Fruit fly (Drosophila melanogaster) whole organism, pupa: Measurements from ENCODE around the gene CG34303.

ENCODE experiments used
- CG10348 ChIP-seq: fragments of 200-800 bp; sonication (Bioruptor generic); IDR thresholded peaks from 2 replicates; pipeline ENCODE4 v1.3.6; 2022; ENCODE audit warnings: missing biosample characterization, missing genetic modification characterization
- CG12605 ChIP-seq: fragments of 200-800 bp; sonication (Bioruptor generic); IDR thresholded peaks from 2 replicates; pipeline ENCODE4 v1.3.6; 2022; ENCODE audit warnings: missing biosample characterization, missing genetic modification characterization
- CG13204 ChIP-seq: fragments of 200-800 bp; sonication (Bioruptor generic); optimal IDR thresholded peaks from 2 replicates; lab custom pipeline; 2018; ENCODE audit warnings: missing biosample characterization, mild to moderate bottlenecking, missing genetic modification characterization, moderate library complexity
- CG14655 ChIP-seq: fragments of 200-800 bp; sonication (Bioruptor generic); optimal IDR thresholded peaks from 3 replicates; lab custom pipeline; 2017; ENCODE audit warnings: mild to moderate bottlenecking, missing biosample characterization, missing genetic modification reagents, missing genetic modification characterization
- CG15710 ChIP-seq: fragments of 200-800 bp; sonication (Bioruptor generic); optimal IDR thresholded peaks from 2 replicates; lab custom pipeline; 2018; ENCODE audit warnings: missing biosample characterization, mild to moderate bottlenecking, missing genetic modification characterization, moderate library complexity
- CG17806 ChIP-seq: fragments of 200-800 bp; sonication (Bioruptor generic); optimal IDR thresholded peaks from 2 replicates; lab custom pipeline; 2018; ENCODE audit warnings: missing biosample characterization, mild to moderate bottlenecking, missing genetic modification characterization, moderate library complexity
- CG32121 ChIP-seq: fragments of 200-800 bp; sonication (Bioruptor generic); IDR thresholded peaks from 2 replicates; pipeline ENCODE4 v1.3.6; 2022; ENCODE audit warnings: missing biosample characterization, missing genetic modification characterization
- CG34367 ChIP-seq: fragments of 200-800 bp; sonication (Bioruptor generic); optimal IDR thresholded peaks from 2 replicates; lab custom pipeline; 2018; ENCODE audit warnings: missing biosample characterization, mild to moderate bottlenecking, missing genetic modification characterization
- CG4496 ChIP-seq: fragments of 200-800 bp; sonication (Bioruptor generic); IDR thresholded peaks from 3 replicates; pipeline ENCODE4 v1.3.6; 2022; ENCODE audit warnings: missing biosample characterization, missing genetic modification characterization
- CG8159 ChIP-seq: fragments of 200-800 bp; sonication (Bioruptor generic); optimal IDR thresholded peaks from 3 replicates; lab custom pipeline; 2018; ENCODE audit warnings: missing biosample characterization, mild to moderate bottlenecking, missing genetic modification characterization, moderate library complexity
- CG8301 ChIP-seq: fragments of 200-800 bp; sonication (Bioruptor generic); optimal IDR thresholded peaks from 2 replicates; lab custom pipeline; 2018; ENCODE audit warnings: missing biosample characterization, mild to moderate bottlenecking, missing genetic modification characterization
- CG9948 ChIP-seq: fragments of 200-800 bp; sonication (Bioruptor generic); optimal IDR thresholded peaks from 2 replicates; lab custom pipeline; 2018; ENCODE audit warnings: missing biosample characterization, mild to moderate bottlenecking, missing genetic modification characterization, moderate library complexity
- D1 ChIP-seq: fragments of 200-800 bp; sonication (Bioruptor generic); optimal IDR thresholded peaks from 2 replicates; lab custom pipeline; 2018; ENCODE audit warnings: missing biosample characterization, mild to moderate bottlenecking, missing genetic modification characterization, moderate library complexity
- EcR ChIP-seq: fragments of 200-800 bp; sonication (Bioruptor generic); optimal IDR thresholded peaks from 3 replicates; lab custom pipeline; 2019; ENCODE audit warnings: missing biosample characterization, missing genetic modification characterization, mild to moderate bottlenecking, moderate library complexity, missing genetic modification reagents
- Ets98B ChIP-seq: fragments of 200-800 bp; sonication (Bioruptor generic); IDR thresholded peaks from 2 replicates; pipeline ENCODE4 v1.3.6; 2022; ENCODE audit warnings: missing biosample characterization, missing genetic modification characterization
- Pif1A ChIP-seq: fragments of 200-800 bp; sonication (Bioruptor generic); optimal IDR thresholded peaks from 3 replicates; lab custom pipeline; 2016; ENCODE audit warnings: missing biosample characterization, missing genetic modification characterization
- Pif1B ChIP-seq: fragments of 200-800 bp; sonication (Bioruptor generic); optimal IDR thresholded peaks from 3 replicates; lab custom pipeline; 2016; ENCODE audit warnings: missing biosample characterization, missing genetic modification characterization
- Snoo ChIP-seq: fragments of 200-800 bp; sonication (Bioruptor generic); optimal IDR thresholded peaks from 3 replicates; lab custom pipeline; 2017; ENCODE audit warnings: missing biosample characterization, mild to moderate bottlenecking, missing genetic modification characterization, inconsistent platforms
- fd96Ca ChIP-seq: fragments of 200-800 bp; sonication (Bioruptor generic); IDR thresholded peaks from 3 replicates; pipeline ENCODE4 v1.3.6; 2022; ENCODE audit warnings: missing biosample characterization, missing genetic modification characterization
- gl ChIP-seq: fragments of 200-800 bp; sonication (Bioruptor generic); optimal IDR thresholded peaks from 2 replicates; lab custom pipeline; 2018; ENCODE audit warnings: missing biosample characterization, mild to moderate bottlenecking, missing genetic modification characterization
- rn ChIP-seq: fragments of 200-800 bp; sonication (Bioruptor generic); IDR thresholded peaks from 2 replicates; pipeline ENCODE4 v1.3.6; 2022; ENCODE audit warnings: missing biosample characterization, missing genetic modification characterization

Gene CG34303

dm6 chr3R:10139649-10140598 lies 11.8 kb downstream of the CG34303 start, which contains the start of gene tws:
Gene tws (minus strand): TSS chr3R:10139772.
- TF ChIP-seq CG15710 (tag; lab: Kevin White, UChicago) = peak; percentile 55
- no peak for TF ChIP-seq fd96Ca (GFP tag; lab: Robert Waterston, UW)
- no peak for TF ChIP-seq CG13204 (GFP tag; lab: Kevin White, UChicago)
- peak; percentile 40 for TF ChIP-seq CG12605 (GFP tag; lab: Robert Waterston, UW)
- TF ChIP-seq CG8159 (tag; lab: Kevin White, UChicago) = peak; percentile 54
- TF ChIP-seq CG4496 (GFP tag; lab: Robert Waterston, UW) = peak; percentile 30; the same call in 1 of the 3 replicates
- peak; percentile 41 for TF ChIP-seq CG8301 (tag; lab: Kevin White, UChicago)
- TF ChIP-seq CG32121 (GFP tag; lab: Robert Waterston, UW) = no peak; the same call in 1 of the 2 replicates
- TF ChIP-seq gl (tag; lab: Kevin White, UChicago) = no peak
- no peak for TF ChIP-seq CG10348 (GFP tag; lab: Robert Waterston, UW)
- TF ChIP-seq rn (GFP tag; lab: Robert Waterston, UW) = no peak
- peak; percentile 15 for TF ChIP-seq CG17806 (tag; lab: Kevin White, UChicago)
- peak; percentile 28 for TF ChIP-seq CG34367 (tag; lab: Kevin White, UChicago)
- peak; percentile 35 for TF ChIP-seq Pif1A
- peak; percentile 23 for TF ChIP-seq CG9948 (tag; lab: Kevin White, UChicago)
- TF ChIP-seq D1 (tag; lab: Kevin White, UChicago) = no peak
- TF ChIP-seq EcR (GFP tag; lab: Kevin White, UChicago) = no peak
- peak; percentile 53 for TF ChIP-seq Pif1B (GFP tag; lab: Kevin White, UChicago)
- TF ChIP-seq CG14655 (GFP tag; lab: Kevin White, UChicago) = peak; percentile 66
- TF ChIP-seq Snoo = peak; percentile 13
- peak; percentile 53 for TF ChIP-seq Ets98B (GFP tag; lab: Robert Waterston, UW)

DNA sequence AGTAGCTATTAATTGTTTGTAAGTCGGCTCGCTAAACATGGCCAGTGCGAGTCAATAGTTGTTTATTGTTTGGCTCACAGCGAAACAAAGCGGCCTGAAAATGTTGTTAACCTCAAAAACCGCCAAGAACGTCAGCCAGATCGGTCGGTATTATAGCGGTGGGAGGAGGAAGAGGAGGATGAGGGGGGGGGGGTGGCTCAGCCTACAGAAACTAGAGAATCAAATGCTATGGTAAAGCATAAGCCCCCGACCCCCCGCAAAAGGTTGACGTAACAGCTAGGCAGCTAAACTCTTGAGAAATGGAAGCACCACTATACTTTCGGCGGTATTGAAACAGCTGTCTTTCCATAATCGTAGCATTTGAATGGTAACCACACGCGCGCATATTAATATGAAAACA lies 12.8 kb downstream of the CG34303 start:
- TF ChIP-seq CG13204 (GFP tag; lab: Kevin White, UChicago) = no peak
- no peak for TF ChIP-seq CG14655 (GFP tag; lab: Kevin White, UChicago)
- TF ChIP-seq Ets98B (GFP tag; lab: Robert Waterston, UW) = no peak
- no peak for TF ChIP-seq CG32121 (GFP tag; lab: Robert Waterston, UW)
- TF ChIP-seq CG4496 (GFP tag; lab: Robert Waterston, UW) = no peak
- TF ChIP-seq CG8159 (tag; lab: Kevin White, UChicago) = no peak
- no peak for TF ChIP-seq D1 (tag; lab: Kevin White, UChicago)
- no peak for TF ChIP-seq CG34367 (tag; lab: Kevin White, UChicago)
- no peak for TF ChIP-seq EcR (GFP tag; lab: Kevin White, UChicago)
- no peak for TF ChIP-seq CG10348 (GFP tag; lab: Robert Waterston, UW)
- no peak for TF ChIP-seq Snoo
- no peak for TF ChIP-seq CG12605 (GFP tag; lab: Robert Waterston, UW)
- TF ChIP-seq CG9948 (tag; lab: Kevin White, UChicago) = no peak
- no peak for TF ChIP-seq gl (tag; lab: Kevin White, UChicago)
- TF ChIP-seq rn (GFP tag; lab: Robert Waterston, UW) = no peak
- no peak for TF ChIP-seq CG8301 (tag; lab: Kevin White, UChicago)

dm6 chr3R:10137801-10138200 lies 13.9 kb downstream of the CG34303 start:
- TF ChIP-seq CG12605 (GFP tag; lab: Robert Waterston, UW) (no peak), Snoo (no peak), CG15710 (tag; lab: Kevin White, UChicago) (no peak), CG8159 (tag; lab: Kevin White, UChicago) (no peak), CG32121 (GFP tag; lab: Robert Waterston, UW) (no peak), fd96Ca (GFP tag; lab: Robert Waterston, UW) (no peak)

- no peak for TF ChIP-seq rn (GFP tag; lab: Robert Waterston, UW)
- TF ChIP-seq CG4496 (GFP tag; lab: Robert Waterston, UW) = 0 out of 3 replicates have a peak, but pooled peaks have one; percentile 13
Observed at dm6 chr3R:10135011-10135410, 16.7 kb downstream of the CG34303 start.

DNA sequence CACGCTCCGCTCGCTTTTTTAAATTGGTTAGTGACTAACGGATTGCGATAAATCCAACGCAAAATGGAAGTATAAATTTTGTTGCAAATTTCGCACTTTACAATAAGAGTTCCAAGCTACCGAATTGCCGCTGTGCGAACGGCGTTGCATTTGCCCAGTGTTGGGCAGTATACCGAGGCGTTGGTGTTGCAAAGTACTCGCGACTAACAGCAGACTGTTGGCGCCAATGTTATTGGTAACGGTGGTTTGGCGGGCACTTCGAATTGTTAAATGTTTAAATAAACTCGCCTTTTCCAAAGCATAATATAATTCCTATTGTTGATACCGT lies 17.4 kb downstream of the CG34303 start:
- TF ChIP-seq fd96Ca (GFP tag; lab: Robert Waterston, UW) (no peak), CG17806 (tag; lab: Kevin White, UChicago) (no peak), CG32121 (GFP tag; lab: Robert Waterston, UW) (no peak), D1 (tag; lab: Kevin White, UChicago) (no peak), CG10348 (GFP tag; lab: Robert Waterston, UW) (no peak), rn (GFP tag; lab: Robert Waterston, UW) (no peak), Snoo (peak; percentile 43), CG12605 (GFP tag; lab: Robert Waterston, UW) (no peak), CG13204 (GFP tag; lab: Kevin White, UChicago) (no peak), CG8159 (tag; lab: Kevin White, UChicago) (peak; percentile 10), Pif1A (no peak), EcR (GFP tag; lab: Kevin White, UChicago) (no peak), gl (tag; lab: Kevin White, UChicago) (no peak), CG14655 (GFP tag; lab: Kevin White, UChicago) (no peak), CG8301 (tag; lab: Kevin White, UChicago) (no peak), CG9948 (tag; lab: Kevin White, UChicago) (peak; percentile 49), CG4496 (GFP tag; lab: Robert Waterston, UW) (no peak), Ets98B (GFP tag; lab: Robert Waterston, UW) (peak; percentile 24; the same call in 1 of the 2 replicates), CG34367 (tag; lab: Kevin White, UChicago) (no peak)
